Worm (Caenorhabditis elegans) whole organism, late embryonic: ENCODE data around the gene mltn-6.
A peak's percentile ranks its signal among the peaks of the same experiment; 100 is the strongest.

Source experiments
- C38D4.7 ChIP-seq: fragments of 200-800 bp; sonication (Bioruptor generic); optimal IDR thresholded peaks from 2 replicates; lab custom pipeline; 2018; ENCODE audit warnings: mild to moderate bottlenecking, missing genetic modification characterization, moderate library complexity, missing compliant biosample characterization
- K02D7.2 ChIP-seq: sonication (generic microtip); optimal IDR thresholded peaks from 2 replicates; lab custom pipeline; 2017; ENCODE audit warnings: mild to moderate bottlenecking, missing genetic modification characterization, missing compliant biosample characterization
- K09A11.1 ChIP-seq: sonication (generic microtip); optimal IDR thresholded peaks from 2 replicates; lab custom pipeline; 2017; ENCODE audit warnings: antibody characterized with exemption, mild to moderate bottlenecking, missing genetic modification characterization, missing compliant biosample characterization; ENCODE audit not compliant: insufficient read depth
- ahr-1 ChIP-seq: sonication (generic microtip); optimal IDR thresholded peaks from 2 replicates; lab custom pipeline; 2016; ENCODE audit warnings: missing genetic modification characterization, missing compliant biosample characterization
- ama-1 ChIP-seq: fragments of 150-350 bp; optimal IDR thresholded peaks from 2 replicates; lab custom pipeline; 2014
- ceh-18 ChIP-seq: sonication (generic microtip); optimal IDR thresholded peaks from 2 replicates; lab custom pipeline; 2016; ENCODE audit warnings: missing genetic modification characterization, missing compliant biosample characterization
- ceh-2 ChIP-seq: sonication (generic microtip); optimal IDR thresholded peaks from 2 replicates; lab custom pipeline; 2016; ENCODE audit warnings: missing genotype, missing genetic modification characterization, missing compliant biosample characterization
- ceh-34 ChIP-seq: sonication (generic microtip); optimal IDR thresholded peaks from 2 replicates; lab custom pipeline; 2016; ENCODE audit warnings: mild to moderate bottlenecking, missing genetic modification characterization, missing compliant biosample characterization
- ceh-45 ChIP-seq: fragments of 200-800 bp; sonication (Bioruptor generic); IDR thresholded peaks from 2 replicates; pipeline ENCODE4 v1.3.6; 2022; ENCODE audit warnings: missing genetic modification reagents, missing genetic modification characterization, missing compliant biosample characterization
- ceh-48 ChIP-seq: sonication (generic microtip); optimal IDR thresholded peaks from 2 replicates; lab custom pipeline; 2016; ENCODE audit warnings: missing genetic modification characterization, inconsistent platforms, missing compliant biosample characterization
- ceh-6 ChIP-seq: fragments of 200-800 bp; sonication (Bioruptor generic); optimal IDR thresholded peaks from 2 replicates; lab custom pipeline; 2018; ENCODE audit warnings: mild to moderate bottlenecking, missing genetic modification characterization, missing compliant biosample characterization
- ceh-9 ChIP-seq: sonication (generic microtip); optimal IDR thresholded peaks from 2 replicates; lab custom pipeline; 2016; ENCODE audit warnings: mild to moderate bottlenecking, missing genetic modification characterization, inconsistent platforms, missing compliant biosample characterization
- che-1 ChIP-seq: sonication (generic microtip); optimal IDR thresholded peaks from 2 replicates; lab custom pipeline; 2016; ENCODE audit warnings: mild to moderate bottlenecking, missing genetic modification characterization, missing compliant biosample characterization
- dmd-4 ChIP-seq: sonication (generic microtip); optimal IDR thresholded peaks from 2 replicates; lab custom pipeline; 2016; ENCODE audit warnings: borderline replicate concordance, missing genetic modification characterization, missing compliant biosample characterization
- dve-1 ChIP-seq: sonication (generic microtip); optimal IDR thresholded peaks from 2 replicates; lab custom pipeline; 2017; ENCODE audit warnings: antibody characterized with exemption, mild to moderate bottlenecking, missing genetic modification characterization, missing compliant biosample characterization
- elt-2 ChIP-seq: sonication (generic microtip); optimal IDR thresholded peaks from 2 replicates; lab custom pipeline; 2016; ENCODE audit warnings: missing genetic modification reagents, missing genetic modification characterization, missing compliant biosample characterization
- ets-4 ChIP-seq: sonication (generic microtip); optimal IDR thresholded peaks from 2 replicates; lab custom pipeline; 2016; ENCODE audit warnings: missing genetic modification characterization, missing compliant biosample characterization
- fax-1 ChIP-seq: sonication (generic microtip); optimal IDR thresholded peaks from 2 replicates; lab custom pipeline; 2016; ENCODE audit warnings: missing genotype, missing genetic modification characterization, missing compliant biosample characterization
- fkh-6 ChIP-seq: sonication (generic microtip); optimal IDR thresholded peaks from 2 replicates; lab custom pipeline; 2016; ENCODE audit warnings: missing genetic modification characterization, missing compliant biosample characterization
- gmeb-2 ChIP-seq: sonication (generic microtip); optimal IDR thresholded peaks from 2 replicates; lab custom pipeline; 2016; ENCODE audit warnings: missing genetic modification characterization, inconsistent platforms, missing compliant biosample characterization
- hlh-8 ChIP-seq: sonication (generic microtip); optimal IDR thresholded peaks from 2 replicates; lab custom pipeline; 2016; ENCODE audit warnings: missing genotype, missing genetic modification characterization, missing compliant biosample characterization
- lim-6 ChIP-seq: sonication (generic microtip); optimal IDR thresholded peaks from 2 replicates; lab custom pipeline; 2016; ENCODE audit warnings: missing genetic modification characterization, missing compliant biosample characterization
- mec-3 ChIP-seq: sonication (generic microtip); optimal IDR thresholded peaks from 2 replicates; lab custom pipeline; 2016; ENCODE audit warnings: borderline replicate concordance, missing genetic modification characterization, missing compliant biosample characterization
- nhr-11 ChIP-seq: fragments of 150-350 bp; optimal IDR thresholded peaks from 2 replicates; lab custom pipeline; 2014; ENCODE audit warnings: missing biosample characterization, missing genetic modification characterization
- nhr-232 ChIP-seq: sonication (generic microtip); optimal IDR thresholded peaks from 2 replicates; lab custom pipeline; 2016; ENCODE audit warnings: missing genetic modification characterization, missing compliant biosample characterization
- npax-4 ChIP-seq: sonication (generic microtip); optimal IDR thresholded peaks from 2 replicates; lab custom pipeline; 2016; ENCODE audit warnings: missing genetic modification characterization, missing compliant biosample characterization
- odd-2 ChIP-seq: sonication (generic microtip); optimal IDR thresholded peaks from 2 replicates; lab custom pipeline; 2017; ENCODE audit warnings: antibody characterized with exemption, mild to moderate bottlenecking, missing genetic modification characterization, missing compliant biosample characterization
- pag-3 ChIP-seq: sonication (generic microtip); optimal IDR thresholded peaks from 2 replicates; lab custom pipeline; 2016; ENCODE audit warnings: missing compliant biosample characterization, missing genetic modification characterization, borderline replicate concordance
- pha-2 ChIP-seq: sonication (generic microtip); optimal IDR thresholded peaks from 2 replicates; lab custom pipeline; 2017; ENCODE audit warnings: mild to moderate bottlenecking, missing genetic modification characterization, missing compliant biosample characterization
- pqm-1 ChIP-seq: sonication (generic microtip); optimal IDR thresholded peaks from 2 replicates; lab custom pipeline; 2016; ENCODE audit warnings: missing genetic modification characterization, missing compliant biosample characterization
- pros-1 ChIP-seq: fragments of 150-350 bp; optimal IDR thresholded peaks from 2 replicates; lab custom pipeline; 2014; ENCODE audit warnings: missing biosample characterization, missing genetic modification reagents, missing genetic modification characterization
- ref-2 ChIP-seq: sonication (generic microtip); optimal IDR thresholded peaks from 2 replicates; lab custom pipeline; 2016; ENCODE audit warnings: missing genetic modification characterization, missing compliant biosample characterization
- rnt-1 ChIP-seq: sonication (generic microtip); optimal IDR thresholded peaks from 2 replicates; lab custom pipeline; 2016; ENCODE audit warnings: missing genetic modification characterization, missing compliant biosample characterization
- sox-4 ChIP-seq: sonication (generic microtip); optimal IDR thresholded peaks from 2 replicates; lab custom pipeline; 2017; ENCODE audit warnings: mild to moderate bottlenecking, missing genetic modification characterization, inconsistent platforms, missing compliant biosample characterization
- syd-9 ChIP-seq: sonication (generic microtip); optimal IDR thresholded peaks from 2 replicates; lab custom pipeline; 2016; ENCODE audit warnings: mild to moderate bottlenecking, missing genetic modification characterization, moderate library complexity, missing compliant biosample characterization
- tbx-2 ChIP-seq: sonication (generic microtip); optimal IDR thresholded peaks from 2 replicates; lab custom pipeline; 2016; ENCODE audit warnings: missing genetic modification characterization, missing compliant biosample characterization
- unc-3 ChIP-seq, 2 experiments: fragments of 200-800 bp in 1 of 2; sonication (Bioruptor generic) in 1 of 2; sonication (generic microtip) in 1 of 2; conservative IDR thresholded peaks in 1 of 2; optimal IDR thresholded peaks in 1 of 2; 2 replicates each; pipeline versions ENCODE4 v1.3.6 to Lab custom; 2016 to 2022; ENCODE audit warnings: missing compliant biosample characterization in 2 of 2, missing genetic modification characterization in 2 of 2, missing genetic modification reagents in 1 of 2

mltn-6 gene

ce11 chrV:384511-384910, 19.8 kb downstream of the mltn-6 start:
- TF ChIP-seq gmeb-2 (tag; lab: Kevin White, UChicago) = no peak
- no peak for TF ChIP-seq fkh-6 (tag; lab: Kevin White, UChicago)
- TF ChIP-seq K09A11.1 = no peak
- no peak for TF ChIP-seq ceh-34 (tag; lab: Kevin White, UChicago)
- TF ChIP-seq ref-2 = no peak
- no peak for TF ChIP-seq ceh-6 (GFP tag; lab: Kevin White, UChicago)
- no peak for TF ChIP-seq pha-2 (tag; lab: Kevin White, UChicago)
- no peak for TF ChIP-seq lim-6
- no peak for TF ChIP-seq npax-4 (tag; lab: Kevin White, UChicago)
- no peak for TF ChIP-seq nhr-232
- no peak for TF ChIP-seq ceh-48
- no peak for TF ChIP-seq fax-1 (tag; lab: Kevin White, UChicago)
- TF ChIP-seq odd-2 = no peak
- no peak for TF ChIP-seq tbx-2 (tag; lab: Kevin White, UChicago)
- TF ChIP-seq nhr-11 (tag; lab: Kevin White, UChicago) = no peak
- no peak for TF ChIP-seq ceh-45 (GFP tag; lab: Robert Waterston, UW)
- TF ChIP-seq rnt-1 (tag; lab: Kevin White, UChicago) = no peak
- TF ChIP-seq sox-4 (tag; lab: Kevin White, UChicago) = no peak
- TF ChIP-seq K02D7.2 (tag; lab: Kevin White, UChicago) = no peak

ce11 chrV:385488-385887, 20.7 kb downstream of the mltn-6 start, which contains the start of gene lipl-5:
Gene lipl-5 (plus strand): TSS chrV:385746.
- TF ChIP-seq pqm-1 (tag; lab: Kevin White, UChicago) = no peak
- no peak for TF ChIP-seq pag-3 (tag; lab: Kevin White, UChicago)
- TF ChIP-seq ceh-18 (tag; lab: Kevin White, UChicago) = no peak
- peak; percentile 59 for TF ChIP-seq elt-2
- no peak for TF ChIP-seq ceh-45 (GFP tag; lab: Robert Waterston, UW)

ce11 chrV:388397-388796, 23.6 kb downstream of the mltn-6 start, which contains the start of gene ZK6.6:
Gene ZK6.6 (plus strand): TSS chrV:388697.
- TF ChIP-seq C38D4.7 (GFP tag; lab: Kevin White, UChicago) (no peak), ama-1 (lab: Kevin White, UChicago) (no peak), ahr-1 (tag; lab: Kevin White, UChicago) (no peak), dve-1 (tag; lab: Kevin White, UChicago) (no peak)

ce11 chrV:392199-392678, 27.5 kb downstream of the mltn-6 start, which contains the start of gene nhr-254:
Gene nhr-254 (plus strand): TSS chrV:392628.
- TF ChIP-seq ceh-9 (tag; lab: Kevin White, UChicago) = no peak
- no peak for TF ChIP-seq che-1
- no peak for TF ChIP-seq mec-3
- TF ChIP-seq rnt-1 (tag; lab: Kevin White, UChicago) = no peak
- TF ChIP-seq ceh-2 = no peak
- no peak for TF ChIP-seq unc-3 (GFP tag; conservative IDR thresholded peaks at IDR 0.05; lab: Robert Waterston, UW)
- TF ChIP-seq unc-3 (tag; optimal IDR thresholded peaks at IDR 0.05; lab: Kevin White, UChicago) = no peak
- no peak for TF ChIP-seq hlh-8 (tag; lab: Kevin White, UChicago)
- no peak for TF ChIP-seq ets-4 (tag; lab: Kevin White, UChicago)
- no peak for TF ChIP-seq ceh-45 (GFP tag; lab: Robert Waterston, UW)
- TF ChIP-seq tbx-2 (tag; lab: Kevin White, UChicago) = no peak
- no peak for TF ChIP-seq dmd-4 (tag; lab: Kevin White, UChicago)
- no peak for TF ChIP-seq elt-2
- no peak for TF ChIP-seq K09A11.1
- no peak for TF ChIP-seq pag-3 (tag; lab: Kevin White, UChicago)
- no peak for TF ChIP-seq pros-1
- TF ChIP-seq syd-9 (tag; lab: Kevin White, UChicago) = no peak
- TF ChIP-seq npax-4 (tag; lab: Kevin White, UChicago) = no peak
